Worm (Caenorhabditis elegans) whole organism, young adult: ENCODE measurements around the gene cox-10.

Source experiments
- nhr-27 ChIP-seq: fragments of 200-800 bp; sonication (Bioruptor generic); optimal IDR thresholded peaks from 2 replicates; lab custom pipeline; 2018; ENCODE audit warnings: mild to moderate bottlenecking, missing genetic modification characterization, moderate library complexity, missing compliant biosample characterization
- repo-1 ChIP-seq: sonication (generic microtip); optimal IDR thresholded peaks from 2 replicates; lab custom pipeline; 2017; ENCODE audit warnings: mild to moderate bottlenecking, missing genetic modification characterization, missing compliant biosample characterization
- snpc-1.1 ChIP-seq: sonication (generic microtip); optimal IDR thresholded peaks from 2 replicates; lab custom pipeline; 2017; ENCODE audit warnings: missing genetic modification characterization, mild to moderate bottlenecking, missing compliant biosample characterization, antibody characterized with exemption, moderate library complexity, missing genotype, missing genetic modification reagents; ENCODE audit not compliant: insufficient read depth
- snpc-4 ChIP-seq, 5 experiments: fragments of 150-350 bp in 1 of 5; sonication (generic microtip) in 4 of 5; optimal IDR thresholded peaks; 2 replicates each; lab custom pipeline; 2014 to 2018; ENCODE audit warnings: missing genetic modification characterization in 5 of 5, missing biosample characterization in 3 of 5, antibody characterized with exemption in 2 of 5, mild to moderate bottlenecking in 2 of 5, missing compliant biosample characterization in 2 of 5, missing genotype in 2 of 5, moderate library complexity in 2 of 5, missing genetic modification reagents in 1 of 5

ce11 chrII:12729952-12730351, 50.2 kb downstream of the cox-10 start:
- TF ChIP-seq repo-1 (tag; lab: Kevin White, UChicago) (no peak), snpc-4 (GFP tag; optimal IDR thresholded peaks at IDR 0.05; lab: Kevin White, UChicago) (no peak), snpc-4 (tag; optimal IDR thresholded peaks at IDR 0.05; lab: Kevin White, UChicago) (no peak), snpc-1.1 (tag; lab: Kevin White, UChicago) (no peak), nhr-27 (no peak)
